Fruit fly (Drosophila melanogaster) whole organism, embryonic: Measurements from ENCODE around the gene sip1.

Experiments used
- Atf3 ChIP-seq: fragments of 200-800 bp; sonication (Bioruptor generic); optimal IDR thresholded peaks from 3 replicates; lab custom pipeline; 2016; ENCODE audit warnings: missing biosample characterization, missing genetic modification characterization
- B-H2 ChIP-seq: fragments of 200-800 bp; sonication (Bioruptor generic); optimal IDR thresholded peaks from 2 replicates; lab custom pipeline; 2018; ENCODE audit warnings: missing biosample characterization, mild to moderate bottlenecking, missing genetic modification characterization
- Blimp-1 ChIP-seq: fragments of 200-800 bp; sonication (Bioruptor generic); optimal IDR thresholded peaks from 3 replicates; lab custom pipeline; 2018; ENCODE audit warnings: missing biosample characterization, missing genetic modification characterization, mild to moderate bottlenecking, moderate library complexity, missing genetic modification reagents
- CG10267 ChIP-seq: fragments of 200-800 bp; sonication (Bioruptor generic); optimal IDR thresholded peaks from 2 replicates; lab custom pipeline; 2018; ENCODE audit warnings: missing biosample characterization, mild to moderate bottlenecking, missing genetic modification characterization, moderate library complexity
- CG10366 ChIP-seq: fragments of 200-800 bp; sonication (Bioruptor generic); IDR thresholded peaks from 2 replicates; pipeline ENCODE4 v1.3.6; 2022; ENCODE audit warnings: missing biosample characterization, missing genetic modification characterization
- CG10959 ChIP-seq: fragments of 200-800 bp; sonication (Bioruptor generic); IDR thresholded peaks from 2 replicates; pipeline ENCODE4 v1.3.6; 2022; ENCODE audit warnings: missing biosample characterization, missing genetic modification characterization
- CG11504 ChIP-seq: fragments of 200-800 bp; sonication (Bioruptor generic); optimal IDR thresholded peaks from 3 replicates; lab custom pipeline; 2019; ENCODE audit warnings: missing biosample characterization, mild to moderate bottlenecking, missing genetic modification characterization, moderate library complexity
- CG12104 ChIP-seq: fragments of 200-800 bp; sonication (Bioruptor generic); optimal IDR thresholded peaks from 3 replicates; lab custom pipeline; 2016; ENCODE audit warnings: missing biosample characterization, missing genetic modification characterization
- CG12219 ChIP-seq: fragments of 200-800 bp; sonication (Bioruptor generic); optimal IDR thresholded peaks from 3 replicates; lab custom pipeline; 2018; ENCODE audit warnings: missing biosample characterization, mild to moderate bottlenecking, missing genetic modification characterization
- CG13775 ChIP-seq: fragments of 200-800 bp; sonication (Bioruptor generic); optimal IDR thresholded peaks from 3 replicates; lab custom pipeline; 2017; ENCODE audit warnings: missing biosample characterization, mild to moderate bottlenecking, missing genetic modification characterization
- CG14710 ChIP-seq: fragments of 200-800 bp; sonication (Bioruptor generic); optimal IDR thresholded peaks from 3 replicates; lab custom pipeline; 2019; ENCODE audit warnings: missing biosample characterization, mild to moderate bottlenecking, missing genetic modification characterization, moderate library complexity
- CG14965 ChIP-seq: fragments of 200-800 bp; sonication (Bioruptor generic); optimal IDR thresholded peaks from 2 replicates; lab custom pipeline; 2016; ENCODE audit warnings: missing biosample characterization, missing genetic modification characterization, borderline replicate concordance
- CG15073 ChIP-seq: fragments of 200-800 bp; sonication (Bioruptor generic); optimal IDR thresholded peaks from 2 replicates; lab custom pipeline; 2016; ENCODE audit warnings: missing biosample characterization, missing genetic modification characterization
- CG16779 ChIP-seq: fragments of 200-800 bp; sonication (Bioruptor generic); IDR thresholded peaks from 2 replicates; pipeline ENCODE4 v1.3.6; 2022; ENCODE audit warnings: missing biosample characterization, missing genetic modification characterization
- CG17361 ChIP-seq: fragments of 200-800 bp; sonication (Bioruptor generic); IDR thresholded peaks from 3 replicates; pipeline ENCODE4 v1.3.6; 2022; ENCODE audit warnings: missing biosample characterization, missing genetic modification characterization
- CG18262 ChIP-seq: fragments of 200-800 bp; optimal IDR thresholded peaks from 3 replicates; lab custom pipeline; 2019; ENCODE audit warnings: missing biosample characterization, mild to moderate bottlenecking, missing genetic modification characterization, moderate library complexity
- CG18764 ChIP-seq: fragments of 200-800 bp; sonication (Bioruptor generic); optimal IDR thresholded peaks from 3 replicates; lab custom pipeline; 2016; ENCODE audit warnings: missing biosample characterization, missing genetic modification characterization
- CG2129 ChIP-seq: fragments of 200-800 bp; sonication (Bioruptor generic); IDR thresholded peaks from 2 replicates; pipeline ENCODE4 v1.3.6; 2022; ENCODE audit warnings: missing biosample characterization, missing genetic modification characterization; ENCODE audit not compliant: partially characterized antibody
- CG31365 ChIP-seq: fragments of 200-800 bp; sonication (Bioruptor generic); optimal IDR thresholded peaks from 2 replicates; lab custom pipeline; 2018; ENCODE audit warnings: missing biosample characterization, mild to moderate bottlenecking, missing genetic modification characterization
- CG32532 ChIP-seq: fragments of 200-800 bp; sonication (Bioruptor generic); IDR thresholded peaks from 2 replicates; pipeline ENCODE4 v1.3.6; 2022; ENCODE audit warnings: missing biosample characterization, missing genetic modification characterization
- CG3281 ChIP-seq: fragments of 200-800 bp; sonication (Bioruptor generic); optimal IDR thresholded peaks from 3 replicates; lab custom pipeline; 2017; ENCODE audit warnings: missing biosample characterization, mild to moderate bottlenecking, missing genetic modification characterization
- CG4424 ChIP-seq: fragments of 200-800 bp; sonication (Bioruptor generic); optimal IDR thresholded peaks from 3 replicates; lab custom pipeline; 2016; ENCODE audit warnings: missing biosample characterization, missing genetic modification characterization
- CG8388 ChIP-seq: fragments of 200-800 bp; sonication (Bioruptor generic); optimal IDR thresholded peaks from 2 replicates; lab custom pipeline; 2019; ENCODE audit warnings: missing biosample characterization, mild to moderate bottlenecking, missing genetic modification characterization, moderate library complexity
- CG9437 ChIP-seq: fragments of 200-800 bp; sonication (Bioruptor generic); optimal IDR thresholded peaks from 2 replicates; lab custom pipeline; 2018; ENCODE audit warnings: missing biosample characterization, mild to moderate bottlenecking, missing genetic modification characterization
- D19A ChIP-seq: fragments of 200-800 bp; optimal IDR thresholded peaks from 3 replicates; lab custom pipeline; 2019; ENCODE audit warnings: missing biosample characterization, mild to moderate bottlenecking, missing genetic modification characterization, moderate library complexity
- D19B ChIP-seq: fragments of 200-800 bp; sonication (Bioruptor generic); optimal IDR thresholded peaks from 2 replicates; lab custom pipeline; 2017; ENCODE audit warnings: missing biosample characterization, mild to moderate bottlenecking, missing genetic modification characterization
- E2f1 ChIP-seq: fragments of 200-800 bp; sonication (Bioruptor generic); IDR thresholded peaks from 2 replicates; pipeline ENCODE4 v1.3.6; 2022; ENCODE audit warnings: missing biosample characterization, missing genetic modification characterization
- Ets65A ChIP-seq: fragments of 200-800 bp; sonication (Bioruptor generic); peaks from one replicate; lab custom pipeline; 2016; ENCODE audit warnings: missing biosample characterization, missing genetic modification characterization
- Fer2 ChIP-seq: fragments of 200-800 bp; sonication (Bioruptor generic); optimal IDR thresholded peaks from 2 replicates; lab custom pipeline; 2018; ENCODE audit warnings: missing biosample characterization, mild to moderate bottlenecking, missing genetic modification characterization, moderate library complexity
- HLH4C ChIP-seq: fragments of 200-800 bp; sonication (Bioruptor generic); IDR thresholded peaks from 3 replicates; pipeline ENCODE4 v1.3.6; 2022; ENCODE audit warnings: missing biosample characterization, missing genetic modification characterization; ENCODE audit not compliant: partially characterized antibody
- Hr39 ChIP-seq: fragments of >200 bp; optimal IDR thresholded peaks from 2 replicates; lab custom pipeline; 2017
- Lpt ChIP-seq: fragments of >200 bp; optimal IDR thresholded peaks from 2 replicates; lab custom pipeline; 2018; ENCODE audit warnings: missing biosample characterization, missing genetic modification characterization
- Myb ChIP-seq: fragments of 200-800 bp; sonication (Bioruptor generic); optimal IDR thresholded peaks from 2 replicates; lab custom pipeline; 2016; ENCODE audit warnings: missing biosample characterization, missing genetic modification characterization
- Sox100B ChIP-seq: fragments of 200-800 bp; sonication (Bioruptor generic); optimal IDR thresholded peaks from 3 replicates; lab custom pipeline; 2018; ENCODE audit warnings: missing biosample characterization, mild to moderate bottlenecking, missing genetic modification characterization
- Sox102F ChIP-seq: fragments of 200-800 bp; sonication (Bioruptor generic); optimal IDR thresholded peaks from 2 replicates; lab custom pipeline; 2018; ENCODE audit warnings: missing biosample characterization, mild to moderate bottlenecking, missing genetic modification characterization, moderate library complexity
- Taf1 ChIP-seq: fragments of 200-800 bp; sonication (Bioruptor generic); IDR thresholded peaks from 2 replicates; pipeline ENCODE4 v1.3.6; 2022; ENCODE audit warnings: missing biosample characterization, missing genetic modification characterization
- Tbp ChIP-seq: fragments of >200 bp; optimal IDR thresholded peaks from 2 replicates; lab custom pipeline; 2018; ENCODE audit warnings: missing biosample characterization, missing genetic modification characterization
- Xrp1 ChIP-seq: fragments of 200-800 bp; sonication (Bioruptor generic); IDR thresholded peaks from 2 replicates; pipeline ENCODE4 v1.3.6; 2022; ENCODE audit warnings: missing biosample characterization, missing genetic modification characterization
- bcd ChIP-seq: fragments of 200-800 bp; sonication (Bioruptor generic); optimal IDR thresholded peaks from 2 replicates; lab custom pipeline; 2017; ENCODE audit warnings: missing biosample characterization, mild to moderate bottlenecking, missing genetic modification characterization
- br ChIP-seq: fragments of >200 bp; optimal IDR thresholded peaks from 2 replicates; lab custom pipeline; 2017
- crc ChIP-seq: fragments of 200-800 bp; sonication (Bioruptor generic); optimal IDR thresholded peaks from 2 replicates; lab custom pipeline; 2016; ENCODE audit warnings: missing biosample characterization, missing genetic modification characterization
- gcm2 ChIP-seq: fragments of 200-800 bp; sonication (Bioruptor generic); optimal IDR thresholded peaks from 2 replicates; lab custom pipeline; 2016; ENCODE audit warnings: missing biosample characterization, missing genetic modification characterization
- gem ChIP-seq: fragments of 200-800 bp; sonication (Bioruptor generic); optimal IDR thresholded peaks from 2 replicates; lab custom pipeline; 2019; ENCODE audit warnings: missing biosample characterization, mild to moderate bottlenecking, missing genetic modification characterization, moderate library complexity
- grau ChIP-seq: fragments of 200-800 bp; optimal IDR thresholded peaks from 3 replicates; lab custom pipeline; 2019; ENCODE audit warnings: missing biosample characterization, mild to moderate bottlenecking, missing genetic modification characterization, moderate library complexity
- grn ChIP-seq: fragments of 200-800 bp; sonication (Bioruptor generic); optimal IDR thresholded peaks from 3 replicates; lab custom pipeline; 2017; ENCODE audit warnings: missing biosample characterization, missing genetic modification characterization
- gro ChIP-seq: fragments of 200-800 bp; sonication (Bioruptor generic); optimal IDR thresholded peaks from 2 replicates; lab custom pipeline; 2016; ENCODE audit warnings: missing biosample characterization, missing genetic modification characterization
- nmo ChIP-seq: fragments of 200-800 bp; sonication (Bioruptor generic); optimal IDR thresholded peaks from 2 replicates; lab custom pipeline; 2018; ENCODE audit warnings: missing biosample characterization, mild to moderate bottlenecking, missing genetic modification characterization, moderate library complexity
- pb ChIP-seq: fragments of 200-800 bp; sonication (Bioruptor generic); optimal IDR thresholded peaks from 3 replicates; lab custom pipeline; 2016; ENCODE audit warnings: missing biosample characterization, missing genetic modification characterization
- pzg ChIP-seq: fragments of 200-800 bp; sonication (Bioruptor generic); optimal IDR thresholded peaks from 3 replicates; lab custom pipeline; 2018; ENCODE audit warnings: missing biosample characterization, mild to moderate bottlenecking, missing genetic modification characterization, moderate library complexity
- ro ChIP-seq: fragments of 200-800 bp; sonication (Bioruptor generic); IDR thresholded peaks from 2 replicates; pipeline ENCODE4 v1.3.6; 2022; ENCODE audit warnings: missing biosample characterization, missing genetic modification characterization
- sens ChIP-seq: fragments of 200-800 bp; sonication (Bioruptor generic); peaks from one replicate; lab custom pipeline; 2016; ENCODE audit warnings: missing biosample characterization, missing genetic modification characterization
- ttk ChIP-seq: fragments of 200-800 bp; sonication (Bioruptor generic); IDR thresholded peaks from 2 replicates; pipeline ENCODE4 v2.1.2; 2022; ENCODE audit warnings: missing biosample characterization, missing genetic modification characterization

sip1 gene

DNA sequence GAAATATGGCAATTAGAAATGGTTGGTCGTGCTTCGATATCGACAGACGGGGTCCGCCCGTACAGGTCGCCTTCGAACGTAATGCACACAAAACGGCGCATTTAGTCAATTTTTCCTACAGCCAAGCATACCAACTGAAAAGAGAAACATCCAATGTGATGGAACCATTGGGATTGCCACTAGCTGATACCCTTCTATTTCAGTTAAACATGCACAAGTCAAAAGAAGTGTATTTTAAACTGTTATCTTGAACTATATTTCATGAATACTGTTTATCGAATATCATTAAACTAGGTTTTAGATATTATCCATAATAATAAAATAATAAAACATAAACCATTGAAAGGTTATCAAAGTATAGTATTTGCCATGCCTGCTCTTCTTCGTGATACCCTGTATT is 5.2 kb downstream of the sip1 start:
- TF ChIP-seq CG10959 (GFP tag; lab: Robert Waterston, UW) = no peak
- TF ChIP-seq grau = peak; percentile 84
- TF ChIP-seq CG3281 (GFP tag; lab: Kevin White, UChicago) = no peak
- no peak for TF ChIP-seq gem (tag; lab: Kevin White, UChicago)
- TF ChIP-seq pzg = no peak
- no peak for TF ChIP-seq crc
- TF ChIP-seq grn = no peak
- TF ChIP-seq gcm2 (GFP tag; lab: Kevin White, UChicago) = no peak
- TF ChIP-seq ro (GFP tag; lab: Robert Waterston, UW) = no peak
- no peak for TF ChIP-seq CG18764 (GFP tag; lab: Kevin White, UChicago)
- TF ChIP-seq Myb (GFP tag; lab: Kevin White, UChicago) = no peak
- TF ChIP-seq HLH4C (GFP tag; lab: Robert Waterston, UW) = no peak
- no peak for TF ChIP-seq CG15073 (GFP tag; lab: Kevin White, UChicago)
- TF ChIP-seq CG31365 (tag; lab: Kevin White, UChicago) = no peak
- no peak for TF ChIP-seq CG10366 (GFP tag; lab: Robert Waterston, UW)
- peak; percentile 58 for TF ChIP-seq D19A (tag; lab: Kevin White, UChicago)
- TF ChIP-seq bcd (GFP tag; lab: Kevin White, UChicago) = no peak
- TF ChIP-seq CG12219 = no peak
- no peak for TF ChIP-seq CG11504 (tag; lab: Kevin White, UChicago)
- TF ChIP-seq CG14965 (GFP tag; lab: Kevin White, UChicago) = no peak
- TF ChIP-seq E2f1 = no peak
- no peak for TF ChIP-seq ttk (GFP tag; lab: Robert Waterston, UW)
- TF ChIP-seq CG10267 = no peak
- TF ChIP-seq D19B = peak; percentile 24

DNA sequence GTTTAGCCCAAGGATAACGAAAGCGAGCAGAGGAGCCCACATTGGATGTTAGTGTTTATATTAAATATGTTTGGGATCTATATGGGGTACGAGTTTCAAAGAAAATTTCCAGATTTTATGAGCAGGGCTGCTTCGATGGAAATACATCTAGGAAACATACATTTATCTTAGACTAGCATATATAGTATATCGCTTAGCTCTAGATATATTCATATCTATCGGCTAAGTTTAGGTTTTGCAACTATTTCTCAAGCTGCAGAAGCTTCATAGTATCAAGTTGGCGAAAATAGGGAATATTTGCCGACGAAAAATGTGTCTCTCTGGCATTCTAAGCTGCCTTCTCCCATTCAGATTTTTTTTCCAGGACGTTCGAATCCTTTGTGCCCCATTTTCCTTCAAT is 7.9 kb downstream of the sip1 start, which contains the start of gene CG14006:
Gene CG14006, minus strand, starts transcription at position 101 of the 400 bp plus-strand sequence.
- TF ChIP-seq Atf3 (GFP tag; lab: Kevin White, UChicago) (no peak), CG13775 (GFP tag; lab: Kevin White, UChicago) (no peak), Fer2 (tag; lab: Kevin White, UChicago) (no peak), CG12104 (GFP tag; lab: Kevin White, UChicago) (no peak), Taf1 (GFP tag; lab: Robert Waterston, UW) (no peak), Hr39 (lab: Kevin White, UChicago) (no peak), B-H2 (GFP tag; lab: Kevin White, UChicago) (no peak), CG9437 (no peak), Lpt (GFP tag; lab: Kevin White, UChicago) (no peak), pzg (no peak)

dm6 chr2L:5730432-5730831 is 9.6 kb downstream of the sip1 start:
- TF ChIP-seq gro (GFP tag; lab: Kevin White, UChicago) (no peak), br (lab: Kevin White, UChicago) (no peak), CG14710 (tag; lab: Kevin White, UChicago) (peak; percentile 21), CG4424 (GFP tag; lab: Kevin White, UChicago) (peak; percentile 16), CG8388 (GFP tag; lab: Kevin White, UChicago) (peak; percentile 23), Sox100B (GFP tag; lab: Kevin White, UChicago) (peak; percentile 34), sens (GFP tag; lab: Kevin White, UChicago) (peak; percentile 62), CG32532 (GFP tag; lab: Robert Waterston, UW) (no peak), nmo (peak; percentile 3), CG11504 (tag; lab: Kevin White, UChicago) (peak; percentile 34), Tbp (no peak), Sox102F (GFP tag; lab: Kevin White, UChicago) (peak; percentile 19), pb (GFP tag; lab: Kevin White, UChicago) (no peak), CG18262 (tag; lab: Kevin White, UChicago) (peak; percentile 64), Ets65A (GFP tag; lab: Kevin White, UChicago) (peak; percentile 6), CG17361 (GFP tag; lab: Robert Waterston, UW) (peak; percentile 71), Xrp1 (GFP tag; lab: Robert Waterston, UW) (peak; percentile 8; the same call in 1 of the 2 replicates), Blimp-1 (GFP tag; lab: Kevin White, UChicago) (peak; percentile 38), CG2129 (GFP tag; lab: Robert Waterston, UW) (no peak), CG16779 (GFP tag; lab: Robert Waterston, UW) (no peak)
